Worm (Caenorhabditis elegans) whole organism, L1 larva: ENCODE measurements around the gene srx-54.

ENCODE experiments used
- C34B4.2 ChIP-seq: sonication (generic microtip); optimal IDR thresholded peaks from 2 replicates; lab custom pipeline; 2017; ENCODE audit warnings: mild to moderate bottlenecking, missing genetic modification characterization, missing compliant biosample characterization
- aly-2 ChIP-seq: fragments of 150-350 bp; optimal IDR thresholded peaks from 2 replicates; lab custom pipeline; 2014; ENCODE audit warnings: missing biosample characterization, missing genetic modification characterization
- ceh-63 ChIP-seq: fragments of 200-800 bp; sonication (Bioruptor generic); optimal IDR thresholded peaks from 2 replicates; lab custom pipeline; 2018; ENCODE audit warnings: mild to moderate bottlenecking, missing genetic modification characterization, missing compliant biosample characterization
- egl-27 ChIP-seq, 2 experiments: fragments of 150-350 bp in 1 of 2; sonication (generic microtip); optimal IDR thresholded peaks; 3 replicates each; lab custom pipeline; 2017 to 2018; ENCODE audit warnings: missing biosample characterization in 2 of 2, missing genetic modification characterization in 2 of 2, missing genetic modification reagents in 2 of 2
- fos-1 ChIP-seq: fragments of 150-350 bp; optimal IDR thresholded peaks from 2 replicates; lab custom pipeline; 2014; ENCODE audit warnings: missing biosample characterization, missing genetic modification characterization
- irx-1 ChIP-seq: sonication (generic microtip); optimal IDR thresholded peaks from 2 replicates; lab custom pipeline; 2016; ENCODE audit warnings: missing genetic modification characterization, missing compliant biosample characterization
- lin-13 ChIP-seq: fragments of 150-350 bp; optimal IDR thresholded peaks from 2 replicates; lab custom pipeline; 2014; ENCODE audit warnings: missing biosample characterization, missing genetic modification reagents, missing genetic modification characterization
- lin-14 ChIP-seq: fragments of 200-800 bp; sonication (Bioruptor generic); optimal IDR thresholded peaks from 2 replicates; lab custom pipeline; 2018; ENCODE audit warnings: mild to moderate bottlenecking, missing genetic modification characterization, moderate library complexity, missing compliant biosample characterization
- lin-15B ChIP-seq: fragments of 150-350 bp; sonication (generic microtip); optimal IDR thresholded peaks from 3 replicates; lab custom pipeline; 2014; ENCODE audit warnings: missing biosample characterization, missing genetic modification characterization
- nhr-237 ChIP-seq: fragments of 150-350 bp; optimal IDR thresholded peaks from 2 replicates; lab custom pipeline; 2014; ENCODE audit warnings: missing biosample characterization, missing genetic modification characterization
- skn-1 ChIP-seq: fragments of 150-350 bp; optimal IDR thresholded peaks from 2 replicates; lab custom pipeline; 2014; ENCODE audit warnings: missing biosample characterization, missing genetic modification characterization
- sox-4 ChIP-seq: sonication (generic microtip); optimal IDR thresholded peaks from 2 replicates; lab custom pipeline; 2016; ENCODE audit warnings: missing genetic modification characterization, missing compliant biosample characterization
- unc-62 ChIP-seq: fragments of 150-350 bp; optimal IDR thresholded peaks from 2 replicates; lab custom pipeline; 2014; ENCODE audit warnings: missing biosample characterization, missing genetic modification reagents, missing genetic modification characterization
- vab-15 ChIP-seq: sonication (generic microtip); optimal IDR thresholded peaks from 2 replicates; lab custom pipeline; 2017; ENCODE audit warnings: missing genotype, mild to moderate bottlenecking, missing genetic modification characterization, missing compliant biosample characterization

- TF ChIP-seq fos-1 (tag; lab: Kevin White, UChicago) (no peak), aly-2 (tag; lab: Kevin White, UChicago) (no peak), lin-14 (GFP tag; lab: Kevin White, UChicago) (no peak), irx-1 (tag; lab: Kevin White, UChicago) (no peak), lin-13 (GFP tag; lab: Kevin White, UChicago) (no peak), sox-4 (no peak), egl-27 (tag; optimal IDR thresholded peaks at IDR 0.05; lab: Kevin White, UChicago) (no peak), vab-15 (tag; lab: Kevin White, UChicago) (no peak), unc-62 (GFP tag; lab: Kevin White, UChicago) (no peak), lin-15B (tag; lab: Kevin White, UChicago) (no peak), skn-1 (tag; lab: Kevin White, UChicago) (no peak), nhr-237 (tag; lab: Kevin White, UChicago) (no peak), C34B4.2 (tag; lab: Kevin White, UChicago) (no peak), ceh-63 (GFP tag; lab: Kevin White, UChicago) (no peak)
Measured at ce11 chrV:17005189-17005588, 30.2 kb downstream of the srx-54 start, which contains the start of gene srh-131.
